Worm (Caenorhabditis elegans): ENCODE results near the gene nhr-283.

ce11 chrV:15758449-15758848, 18.1 kb downstream of the nhr-283 start, which contains the start of gene str-9:
- TF ChIP-seq dao-5 (tag; optimal IDR thresholded peaks at IDR 0.05): no peak
- TF ChIP-seq him-1 (tag; optimal IDR thresholded peaks at IDR 0.05): no peak
- no peak for TF ChIP-seq W03F9.2 (tag; optimal IDR thresholded peaks at IDR 0.05)

All from whole organism, L4/young adult.